Worm (Caenorhabditis elegans): ENCODE measurements around the gene mak-1.
A peak's percentile ranks its signal among the peaks of the same experiment; 100 is the strongest.

mak-1 gene

ce11 chrII:8751042-8751441, 7.2 kb downstream of the mak-1 start:
- TF ChIP-seq blmp-1 (tag; optimal IDR thresholded peaks at IDR 0.05) (peak; percentile 100), efl-1 (optimal IDR thresholded peaks at IDR 0.05) (no peak), efl-1 (GFP tag; optimal IDR thresholded peaks at IDR 0.05 in 1 of 2) (peak in 1 of 2 experiments; percentile 72), xbp-1 (tag; optimal IDR thresholded peaks at IDR 0.05) (no peak), jun-1 (tag; optimal IDR thresholded peaks at IDR 0.05) (peak; percentile 53), pqm-1 (tag; optimal IDR thresholded peaks at IDR 0.05) (no peak), irx-1 (tag; optimal IDR thresholded peaks at IDR 0.05) (no peak)

ce11 chrII:8751686-8752085, 7.8 kb downstream of the mak-1 start, which contains the start of gene atf-2:
atf-2 (plus strand) TSS chrII:8751986.
- TF ChIP-seq pqm-1 (tag; optimal IDR thresholded peaks at IDR 0.05) (no peak), xbp-1 (tag; optimal IDR thresholded peaks at IDR 0.05) (no peak), elt-2 (tag; optimal IDR thresholded peaks at IDR 0.05) (no peak), zip-4 (GFP tag; optimal IDR thresholded peaks at IDR 0.05) (no peak), ztf-11 (tag; optimal IDR thresholded peaks at IDR 0.05) (no peak), tbx-2 (tag; optimal IDR thresholded peaks at IDR 0.05) (no peak), dpl-1 (GFP tag; optimal IDR thresholded peaks at IDR 0.05) (no peak), sptf-1 (tag; optimal IDR thresholded peaks at IDR 0.05) (no peak), nhr-77 (tag; optimal IDR thresholded peaks at IDR 0.05) (no peak), alr-1 (tag; optimal IDR thresholded peaks at IDR 0.05; ENCODE audit: borderline replicate concordance) (no peak), skn-1 (tag; optimal IDR thresholded peaks at IDR 0.05) (no peak), lsy-2 (tag; optimal IDR thresholded peaks at IDR 0.05) (no peak)

ce11 chrII:8755270-8755669, 11.4 kb downstream of the mak-1 start, which contains the start of gene K08F8.7:
K08F8.7 (minus strand) TSS chrII:8755370.
- TF ChIP-seq zip-4 (GFP tag; optimal IDR thresholded peaks at IDR 0.05) (no peak), pag-3 (tag; optimal IDR thresholded peaks at IDR 0.05; ENCODE audit: borderline replicate concordance, insufficient read depth) (no peak), elt-2 (tag; optimal IDR thresholded peaks at IDR 0.05) (no peak), C04F5.9 (tag; optimal IDR thresholded peaks at IDR 0.05) (no peak), lsy-2 (tag; optimal IDR thresholded peaks at IDR 0.05) (no peak), efl-3 (GFP tag; optimal IDR thresholded peaks at IDR 0.05) (no peak), lir-3 (tag; optimal IDR thresholded peaks at IDR 0.05; ENCODE audit: poor library complexity) (no peak), sptf-1 (tag; optimal IDR thresholded peaks at IDR 0.05) (no peak), unc-130 (tag; optimal IDR thresholded peaks at IDR 0.05) (no peak), swsn-7 (tag; optimal IDR thresholded peaks at IDR 0.05) (no peak), ztf-11 (tag; optimal IDR thresholded peaks at IDR 0.05) (no peak), mef-2 (tag; optimal IDR thresholded peaks at IDR 0.05) (no peak), C34B4.2 (tag; optimal IDR thresholded peaks at IDR 0.05) (no peak)

ce11 chrII:8759493-8759892, 15.6 kb downstream of the mak-1 start, which contains the start of gene fut-1:
fut-1 (minus strand) TSS chrII:8759593.
- TF ChIP-seq C34B4.2 (tag; optimal IDR thresholded peaks at IDR 0.05) (no peak), nhr-71 (tag; optimal IDR thresholded peaks at IDR 0.05) (no peak), mef-2 (tag; optimal IDR thresholded peaks at IDR 0.05) (no peak), unc-62 (GFP tag; optimal IDR thresholded peaks at IDR 0.05) (no peak), efl-1 (optimal IDR thresholded peaks at IDR 0.05) (no peak), efl-1 (GFP tag; optimal IDR thresholded peaks at IDR 0.05 in 1 of 2) (no peak), ztf-11 (tag; optimal IDR thresholded peaks at IDR 0.05) (no peak), isw-1 (GFP tag; IDR thresholded peaks at IDR 0.05) (no peak), zag-1 (tag; optimal IDR thresholded peaks at IDR 0.05) (no peak), hpl-2 (GFP tag; optimal IDR thresholded peaks at IDR 0.05) (no peak), jun-1 (tag; optimal IDR thresholded peaks at IDR 0.05) (no peak), mab-9 (GFP tag; IDR thresholded peaks at IDR 0.05) (no peak), tlp-1 (tag; optimal IDR thresholded peaks at IDR 0.05) (no peak), zip-4 (GFP tag; optimal IDR thresholded peaks at IDR 0.05) (no peak), fkh-10 (GFP tag; optimal IDR thresholded peaks at IDR 0.05) (no peak), fkh-8 (tag; optimal IDR thresholded peaks at IDR 0.05) (no peak), snpc-4 (tag; optimal IDR thresholded peaks at IDR 0.05) (no peak), nhr-76 (tag; optimal IDR thresholded peaks at IDR 0.05) (no peak), nhr-90 (tag; optimal IDR thresholded peaks at IDR 0.05; ENCODE audit: poor library complexity) (no peak), sox-4 (tag; optimal IDR thresholded peaks at IDR 0.05) (no peak)
